Fruit fly (Drosophila melanogaster) whole organism, embryonic: ENCODE data around the gene Sik2.
A peak's percentile ranks its signal among the peaks of the same experiment; 100 is the strongest.

Experiments used
- Aef1 ChIP-seq: fragments of 200-800 bp; sonication (Bioruptor generic); IDR thresholded peaks from 3 replicates; pipeline ENCODE4 v1.3.6; 2022; ENCODE audit warnings: missing biosample characterization, missing genetic modification characterization
- BEAF-32 ChIP-seq: fragments of 200-800 bp; sonication (Bioruptor generic); optimal IDR thresholded peaks from 3 replicates; lab custom pipeline; 2017; ENCODE audit warnings: missing biosample characterization, missing genetic modification characterization, mild to moderate bottlenecking, moderate library complexity, missing genetic modification reagents
- Bgb ChIP-seq: fragments of 200-800 bp; sonication (Bioruptor generic); IDR thresholded peaks from 2 replicates; pipeline ENCODE4 v1.3.6; 2022; ENCODE audit warnings: missing biosample characterization, missing genetic modification characterization; ENCODE audit not compliant: partially characterized antibody
- CG11247 ChIP-seq: fragments of 200-800 bp; sonication (Bioruptor generic); IDR thresholded peaks from 2 replicates; pipeline ENCODE4 v1.3.6; 2022; ENCODE audit warnings: missing biosample characterization, missing genetic modification characterization
- CG11695 ChIP-seq: fragments of 200-800 bp; sonication (Bioruptor generic); IDR thresholded peaks from 3 replicates; pipeline ENCODE4 v1.3.6; 2022; ENCODE audit warnings: missing biosample characterization, missing genetic modification characterization
- CG11696 ChIP-seq: fragments of 200-800 bp; sonication (Bioruptor generic); IDR thresholded peaks from 2 replicates; pipeline ENCODE4 v1.3.6; 2022; ENCODE audit warnings: missing biosample characterization, missing genetic modification characterization
- CG12744 ChIP-seq: fragments of 200-800 bp; sonication (Bioruptor generic); optimal IDR thresholded peaks from 2 replicates; lab custom pipeline; 2016; ENCODE audit warnings: missing biosample characterization, missing genetic modification characterization
- CG13775 ChIP-seq: fragments of 200-800 bp; sonication (Bioruptor generic); optimal IDR thresholded peaks from 3 replicates; lab custom pipeline; 2017; ENCODE audit warnings: missing biosample characterization, mild to moderate bottlenecking, missing genetic modification characterization
- CG14710 ChIP-seq: fragments of 200-800 bp; sonication (Bioruptor generic); optimal IDR thresholded peaks from 3 replicates; lab custom pipeline; 2019; ENCODE audit warnings: missing biosample characterization, mild to moderate bottlenecking, missing genetic modification characterization, moderate library complexity
- CG15479 ChIP-seq: fragments of 200-800 bp; sonication (Bioruptor generic); optimal IDR thresholded peaks from 3 replicates; lab custom pipeline; 2019; ENCODE audit warnings: missing biosample characterization, mild to moderate bottlenecking, missing genetic modification characterization, moderate library complexity
- CG1602 ChIP-seq: fragments of 200-800 bp; sonication (Bioruptor generic); optimal IDR thresholded peaks from 3 replicates; lab custom pipeline; 2016; ENCODE audit warnings: missing biosample characterization, missing genetic modification characterization
- CG2875 ChIP-seq: fragments of 200-800 bp; sonication (Bioruptor generic); optimal IDR thresholded peaks from 2 replicates; lab custom pipeline; 2017; ENCODE audit warnings: missing biosample characterization, mild to moderate bottlenecking, missing genetic modification characterization, missing genetic modification reagents
- CG31365 ChIP-seq: fragments of 200-800 bp; sonication (Bioruptor generic); optimal IDR thresholded peaks from 2 replicates; lab custom pipeline; 2018; ENCODE audit warnings: missing biosample characterization, mild to moderate bottlenecking, missing genetic modification characterization
- CG32767 ChIP-seq: fragments of 200-800 bp; sonication (Bioruptor generic); IDR thresholded peaks from 2 replicates; pipeline ENCODE4 v1.3.6; 2022; ENCODE audit warnings: missing biosample characterization, missing genetic modification characterization
- CG32772 ChIP-seq: fragments of 200-800 bp; sonication (Bioruptor generic); IDR thresholded peaks from 2 replicates; pipeline ENCODE4 v1.3.6; 2022; ENCODE audit warnings: missing biosample characterization, missing genetic modification characterization
- CG4404 ChIP-seq: fragments of 200-800 bp; sonication (Bioruptor generic); IDR thresholded peaks from 2 replicates; pipeline ENCODE4 v1.3.6; 2022; ENCODE audit warnings: missing biosample characterization, missing genetic modification characterization
- CG6791 ChIP-seq: fragments of 200-800 bp; sonication (Bioruptor generic); IDR thresholded peaks from 3 replicates; pipeline ENCODE4 v1.3.6; 2022; ENCODE audit warnings: missing biosample characterization, missing genetic modification characterization; ENCODE audit not compliant: partially characterized antibody
- CG7372 ChIP-seq: fragments of 200-800 bp; sonication (Bioruptor generic); IDR thresholded peaks from 2 replicates; pipeline ENCODE4 v1.3.6; 2022; ENCODE audit warnings: missing biosample characterization, missing genetic modification characterization
- CG7839 ChIP-seq: fragments of 200-800 bp; sonication (Bioruptor generic); optimal IDR thresholded peaks from 3 replicates; lab custom pipeline; 2018; ENCODE audit warnings: missing biosample characterization, mild to moderate bottlenecking, missing genetic modification characterization, moderate library complexity
- CG8359 ChIP-seq: fragments of 200-800 bp; sonication (Bioruptor generic); optimal IDR thresholded peaks from 2 replicates; lab custom pipeline; 2017; ENCODE audit warnings: missing biosample characterization, mild to moderate bottlenecking, missing genetic modification characterization, borderline replicate concordance
- CG9437 ChIP-seq: fragments of 200-800 bp; sonication (Bioruptor generic); optimal IDR thresholded peaks from 2 replicates; lab custom pipeline; 2018; ENCODE audit warnings: missing biosample characterization, mild to moderate bottlenecking, missing genetic modification characterization
- Dbx ChIP-seq: fragments of 200-800 bp; sonication (Bioruptor generic); IDR thresholded peaks from 3 replicates; pipeline ENCODE4 v1.3.6; 2022; ENCODE audit warnings: missing biosample characterization, missing genetic modification characterization
- Deaf1 ChIP-seq: fragments of 200-800 bp; optimal IDR thresholded peaks from 3 replicates; lab custom pipeline; 2019; ENCODE audit warnings: missing biosample characterization, mild to moderate bottlenecking, missing genetic modification characterization, moderate library complexity
- E2f1 ChIP-seq: fragments of 200-800 bp; sonication (Bioruptor generic); IDR thresholded peaks from 2 replicates; pipeline ENCODE4 v1.3.6; 2022; ENCODE audit warnings: missing biosample characterization, missing genetic modification characterization
- Mrtf ChIP-seq: fragments of 200-800 bp; sonication (Bioruptor generic); IDR thresholded peaks from 3 replicates; pipeline ENCODE4 v1.3.6; 2022; ENCODE audit warnings: missing biosample characterization, missing genetic modification characterization
- Ptx1 ChIP-seq: fragments of 200-800 bp; sonication (Bioruptor generic); IDR thresholded peaks from 2 replicates; pipeline ENCODE4 v1.3.6; 2022; ENCODE audit warnings: missing biosample characterization, missing genetic modification characterization
- Xbp1 ChIP-seq: fragments of 200-800 bp; sonication (Bioruptor generic); optimal IDR thresholded peaks from 3 replicates; lab custom pipeline; 2016; ENCODE audit warnings: missing biosample characterization, mild to moderate bottlenecking, missing genetic modification characterization
- Xrp1 ChIP-seq: fragments of 200-800 bp; sonication (Bioruptor generic); IDR thresholded peaks from 2 replicates; pipeline ENCODE4 v1.3.6; 2022; ENCODE audit warnings: missing biosample characterization, missing genetic modification characterization
- az2 ChIP-seq: fragments of 200-800 bp; sonication (Bioruptor generic); optimal IDR thresholded peaks from 3 replicates; lab custom pipeline; 2016; ENCODE audit warnings: missing biosample characterization, missing genetic modification characterization
- cato ChIP-seq: fragments of 200-800 bp; sonication (Bioruptor generic); optimal IDR thresholded peaks from 2 replicates; lab custom pipeline; 2016; ENCODE audit warnings: missing biosample characterization, missing genetic modification characterization, borderline replicate concordance
- ci ChIP-seq: fragments of 200-800 bp; sonication (Bioruptor generic); IDR thresholded peaks from 3 replicates; pipeline ENCODE4 v1.3.6; 2022; ENCODE audit warnings: missing biosample characterization, missing genetic modification characterization
- da ChIP-seq: fragments of 200-800 bp; sonication (Bioruptor generic); optimal IDR thresholded peaks from 2 replicates; lab custom pipeline; 2016; ENCODE audit warnings: missing biosample characterization, missing genetic modification characterization
- exex ChIP-seq: fragments of 200-800 bp; sonication (Bioruptor generic); optimal IDR thresholded peaks from 4 replicates; lab custom pipeline; 2018; ENCODE audit warnings: missing biosample characterization, mild to moderate bottlenecking, missing genetic modification characterization, moderate library complexity
- eyg ChIP-seq: fragments of 200-800 bp; sonication (Bioruptor generic); optimal IDR thresholded peaks from 3 replicates; lab custom pipeline; 2016; ENCODE audit warnings: missing biosample characterization, missing genetic modification characterization
- fru ChIP-seq: fragments of >200 bp; optimal IDR thresholded peaks from 2 replicates; lab custom pipeline; 2017
- gce ChIP-seq: fragments of 200-800 bp; sonication (Bioruptor generic); IDR thresholded peaks from 3 replicates; pipeline ENCODE4 v1.3.6; 2022; ENCODE audit warnings: missing biosample characterization, missing genetic modification characterization
- gcm ChIP-seq: fragments of 200-800 bp; sonication (Bioruptor generic); optimal IDR thresholded peaks from 2 replicates; lab custom pipeline; 2019; ENCODE audit warnings: missing biosample characterization, mild to moderate bottlenecking, missing genetic modification characterization, moderate library complexity
- gfzf ChIP-seq: fragments of 200-800 bp; sonication (Bioruptor generic); optimal IDR thresholded peaks from 2 replicates; lab custom pipeline; 2016; ENCODE audit warnings: missing biosample characterization, mild to moderate bottlenecking, missing genetic modification characterization, moderate library complexity
- grn ChIP-seq: fragments of 200-800 bp; sonication (Bioruptor generic); optimal IDR thresholded peaks from 3 replicates; lab custom pipeline; 2017; ENCODE audit warnings: missing biosample characterization, missing genetic modification characterization
- insv ChIP-seq, 2 experiments: fragments of 200-800 bp; sonication (Bioruptor generic); optimal IDR thresholded peaks; 3 replicates each; lab custom pipeline; 2016 to 2018; ENCODE audit warnings: missing biosample characterization in 2 of 2, missing genetic modification characterization in 2 of 2
- mld ChIP-seq: fragments of 200-800 bp; sonication (Bioruptor generic); IDR thresholded peaks from 3 replicates; pipeline ENCODE4 v1.3.6; 2022; ENCODE audit warnings: missing biosample characterization, missing genetic modification characterization; ENCODE audit not compliant: partially characterized antibody
- nerfin-1 ChIP-seq: fragments of 200-800 bp; sonication (Bioruptor generic); optimal IDR thresholded peaks from 3 replicates; lab custom pipeline; 2019; ENCODE audit warnings: missing biosample characterization, mild to moderate bottlenecking, missing genetic modification characterization, moderate library complexity
- org-1 ChIP-seq: fragments of 200-800 bp; sonication (Bioruptor generic); optimal IDR thresholded peaks from 2 replicates; lab custom pipeline; 2017; ENCODE audit warnings: missing biosample characterization, missing genetic modification characterization
- pzg ChIP-seq: fragments of 200-800 bp; sonication (Bioruptor generic); optimal IDR thresholded peaks from 3 replicates; lab custom pipeline; 2018; ENCODE audit warnings: missing biosample characterization, mild to moderate bottlenecking, missing genetic modification characterization, moderate library complexity
- so ChIP-seq: fragments of 200-800 bp; sonication (Bioruptor generic); IDR thresholded peaks from 3 replicates; pipeline ENCODE4 v1.3.6; 2022; ENCODE audit warnings: missing biosample characterization, missing genetic modification characterization
- sob ChIP-seq: fragments of 200-800 bp; sonication (Bioruptor generic); IDR thresholded peaks from 2 replicates; pipeline ENCODE4 v1.3.6; 2022; ENCODE audit warnings: missing biosample characterization, missing genetic modification characterization
- ssp ChIP-seq: fragments of 200-800 bp; sonication (Bioruptor generic); IDR thresholded peaks from 2 replicates; pipeline ENCODE4 v1.3.6; 2022; ENCODE audit warnings: missing biosample characterization, missing genetic modification characterization
- twi ChIP-seq: fragments of 200-800 bp; optimal IDR thresholded peaks from 2 replicates; lab custom pipeline; 2019; ENCODE audit warnings: missing biosample characterization, mild to moderate bottlenecking, missing genetic modification characterization, moderate library complexity
- tx ChIP-seq: fragments of 200-800 bp; sonication (Bioruptor generic); optimal IDR thresholded peaks from 2 replicates; lab custom pipeline; 2016; ENCODE audit warnings: missing biosample characterization, missing genetic modification characterization
- z ChIP-seq: fragments of 200-800 bp; sonication (Bioruptor generic); IDR thresholded peaks from 3 replicates; pipeline ENCODE4 v1.3.6; 2022; ENCODE audit warnings: missing biosample characterization, missing genetic modification characterization
- zen2 ChIP-seq: fragments of 200-800 bp; sonication (Bioruptor generic); IDR thresholded peaks from 3 replicates; pipeline ENCODE4 v1.3.6; 2022; ENCODE audit warnings: missing biosample characterization, missing genetic modification characterization; ENCODE audit not compliant: partially characterized antibody

Gene Sik2

DNA sequence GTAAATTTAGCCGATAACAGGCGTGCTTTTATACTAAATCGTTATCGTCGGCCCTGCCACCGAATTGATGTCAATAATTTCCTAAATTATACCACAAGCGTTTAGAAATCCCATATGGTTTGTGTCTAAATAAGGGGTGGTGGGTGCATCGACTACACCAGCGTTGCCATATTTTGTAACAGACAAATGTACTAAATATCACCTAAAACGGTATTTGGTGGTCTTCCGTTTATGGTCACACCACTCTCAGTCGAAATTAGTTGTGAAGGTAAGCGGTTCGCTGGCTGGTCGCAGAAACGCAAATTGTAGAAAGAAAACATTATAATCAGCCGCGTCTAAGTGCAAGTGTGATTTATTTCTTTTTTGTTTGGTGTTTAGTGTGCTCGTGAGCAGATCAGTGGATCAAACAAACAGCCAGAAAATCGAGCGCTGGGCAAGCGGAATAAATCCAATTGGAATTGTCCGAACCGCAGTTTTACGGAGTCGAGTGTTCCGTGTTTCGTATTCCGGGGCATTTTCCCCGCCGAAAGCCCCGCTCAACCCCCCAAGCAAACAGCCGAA lies 18.7 kb upstream of the Sik2 start, which contains the start of the genes CG16903 and Unc-76 (continued):
- TF ChIP-seq z: no peak; the same call in 2 of the 3 replicates
- TF ChIP-seq CG11695 (GFP tag; lab: Robert Waterston, UW): no peak
- peak; percentile 56; the same call in 1 of the 2 replicates for TF ChIP-seq Bgb
- no peak for TF ChIP-seq eyg (GFP tag; lab: Kevin White, UChicago)
- TF ChIP-seq CG32772 (GFP tag; lab: Robert Waterston, UW): no peak
- TF ChIP-seq Deaf1 (tag; lab: Kevin White, UChicago): peak; percentile 56
- TF ChIP-seq CG11696 (GFP tag; lab: Robert Waterston, UW): no peak
- no peak for TF ChIP-seq az2 (GFP tag; lab: Kevin White, UChicago)
- peak; percentile 47 for TF ChIP-seq nerfin-1 (tag; lab: Kevin White, UChicago)
- no peak for TF ChIP-seq E2f1
- peak; percentile 86 for TF ChIP-seq CG14710
- no peak for TF ChIP-seq fru (lab: Kevin White, UChicago)
- peak; percentile 37 for TF ChIP-seq CG31365
- no peak for TF ChIP-seq tx (GFP tag; lab: Kevin White, UChicago)
- TF ChIP-seq cato (GFP tag; lab: Kevin White, UChicago): no peak
- no peak for TF ChIP-seq Ptx1 (GFP tag; lab: Robert Waterston, UW)
- no peak for TF ChIP-seq gce (GFP tag; lab: Robert Waterston, UW)
- 0 out of 3 replicates have a peak, but pooled peaks have one; percentile 49 for TF ChIP-seq CG6791 (GFP tag; lab: Robert Waterston, UW)
- peak; percentile 5 for TF ChIP-seq Xbp1 (GFP tag; lab: Kevin White, UChicago)
- no peak for TF ChIP-seq zen2 (GFP tag; lab: Robert Waterston, UW)
- TF ChIP-seq org-1: no peak
- 0 out of 2 replicates have a peak, but pooled peaks have one; percentile 15 for TF ChIP-seq Xrp1 (GFP tag; lab: Robert Waterston, UW)
- no peak for TF ChIP-seq CG15479 (GFP tag; lab: Kevin White, UChicago)
- no peak for TF ChIP-seq grn (GFP tag; lab: Kevin White, UChicago)
- TF ChIP-seq Aef1 (GFP tag; lab: Robert Waterston, UW): no peak
- peak; percentile 13 for TF ChIP-seq CG12744 (GFP tag; lab: Kevin White, UChicago)
- no peak for TF ChIP-seq CG4404
- peak; percentile 74 for TF ChIP-seq ci (GFP tag; lab: Robert Waterston, UW)
- TF ChIP-seq CG32767 (GFP tag; lab: Robert Waterston, UW): no peak
- TF ChIP-seq CG11247 (GFP tag; lab: Robert Waterston, UW): no peak
- no peak for TF ChIP-seq CG1602
- peak; percentile 47 for TF ChIP-seq CG2875 (GFP tag; lab: Kevin White, UChicago)
- peak; percentile 20 for TF ChIP-seq CG7839 (tag; lab: Kevin White, UChicago)
- peak; percentile 71 for TF ChIP-seq sob
- peak; percentile 100 for TF ChIP-seq gfzf (GFP tag; lab: Kevin White, UChicago)
- TF ChIP-seq CG9437 (GFP tag; lab: Kevin White, UChicago): no peak
- peak; percentile 34; the same call in 1 of the 2 replicates for TF ChIP-seq ssp (GFP tag; lab: Robert Waterston, UW)
- TF ChIP-seq insv (GFP tag; optimal IDR thresholded peaks at IDR 0.05; lab: Kevin White, UChicago): peak in 1 of 2 experiments; percentile 87
- no peak for TF ChIP-seq Mrtf (GFP tag; lab: Robert Waterston, UW)
- peak; percentile 8 for TF ChIP-seq twi (tag; lab: Kevin White, UChicago)
- TF ChIP-seq da: no peak
- peak; percentile 65 for TF ChIP-seq BEAF-32
- peak; percentile 21 for TF ChIP-seq exex (tag; lab: Kevin White, UChicago)
- no peak for TF ChIP-seq mld (GFP tag; lab: Robert Waterston, UW)
- TF ChIP-seq CG8359: no peak
- peak; percentile 52; the same call in 2 of the 3 replicates for TF ChIP-seq Dbx
- peak; percentile 52 for TF ChIP-seq CG13775
- no peak for TF ChIP-seq CG7372 (GFP tag; lab: Robert Waterston, UW)
- TF ChIP-seq pzg (GFP tag; lab: Kevin White, UChicago): peak; percentile 100
- peak; percentile 45 for TF ChIP-seq gcm
- peak; percentile 26; the same call in 1 of the 3 replicates for TF ChIP-seq so
